Worm (Caenorhabditis elegans) whole organism, L4 larva: Measurements from ENCODE around the gene rpoa-49.

Source experiments
- D1046.2 ChIP-seq: fragments of 200-800 bp; sonication (Bioruptor generic); IDR thresholded peaks from 2 replicates; pipeline ENCODE4 v1.3.6; 2022; ENCODE audit warnings: missing genetic modification characterization, missing compliant biosample characterization
- F10B5.3 ChIP-seq: sonication (generic microtip); optimal IDR thresholded peaks from 2 replicates; lab custom pipeline; 2016; ENCODE audit warnings: mild to moderate bottlenecking, missing genetic modification characterization, missing compliant biosample characterization
- F49E8.2 ChIP-seq: sonication (generic microtip); optimal IDR thresholded peaks from 2 replicates; lab custom pipeline; 2016; ENCODE audit warnings: missing compliant biosample characterization, mild to moderate bottlenecking, missing genetic modification characterization, borderline replicate concordance
- R02D3.7 ChIP-seq: fragments of 150-350 bp; sonication (generic microtip); optimal IDR thresholded peaks from 3 replicates; lab custom pipeline; 2014; ENCODE audit warnings: missing biosample characterization, missing genetic modification characterization
- Y105C5A.15 ChIP-seq: fragments of 200-800 bp; sonication (Bioruptor generic); IDR thresholded peaks from 2 replicates; pipeline ENCODE4 v1.3.6; 2022; ENCODE audit warnings: missing genetic modification characterization, missing compliant biosample characterization
- aha-1 ChIP-seq: fragments of 150-350 bp; peaks from one replicate; lab custom pipeline; 2014; ENCODE audit warnings: missing biosample characterization, missing genetic modification characterization
- ceh-20 ChIP-seq: fragments of 200-800 bp; sonication (Bioruptor generic); IDR thresholded peaks from 2 replicates; pipeline ENCODE4 v1.3.6; 2022; ENCODE audit warnings: missing genetic modification reagents, missing genetic modification characterization, missing compliant biosample characterization
- ceh-28 ChIP-seq: fragments of 150-350 bp; optimal IDR thresholded peaks from 2 replicates; lab custom pipeline; 2014; ENCODE audit warnings: missing biosample characterization, missing genetic modification reagents, missing genetic modification characterization
- ceh-32 ChIP-seq: sonication (generic microtip); optimal IDR thresholded peaks from 2 replicates; lab custom pipeline; 2016; ENCODE audit warnings: mild to moderate bottlenecking, missing genetic modification characterization, missing compliant biosample characterization; ENCODE audit not compliant: poor library complexity
- ceh-82 ChIP-seq: sonication (generic microtip); optimal IDR thresholded peaks from 2 replicates; lab custom pipeline; 2017; ENCODE audit warnings: missing biosample characterization, missing genetic modification characterization
- ces-1 ChIP-seq: fragments of 150-350 bp; sonication (generic microtip); optimal IDR thresholded peaks from 4 replicates; lab custom pipeline; 2014; ENCODE audit warnings: missing biosample characterization, missing genetic modification reagents, missing genetic modification characterization
- cey-2 ChIP-seq: sonication (generic microtip); optimal IDR thresholded peaks from 3 replicates; lab custom pipeline; 2017; ENCODE audit warnings: missing genetic modification characterization, mild to moderate bottlenecking, missing compliant biosample characterization, antibody characterized with exemption, borderline replicate concordance; ENCODE audit not compliant: insufficient read depth
- daf-12 ChIP-seq: fragments of 150-350 bp; optimal IDR thresholded peaks from 2 replicates; lab custom pipeline; 2014; ENCODE audit warnings: missing biosample characterization, missing genetic modification reagents, missing genetic modification characterization
- daf-16 ChIP-seq, 3 experiments: sonication (generic microtip); optimal IDR thresholded peaks; 2 replicates each; lab custom pipeline; 2016 to 2017; ENCODE audit warnings: missing genetic modification characterization in 3 of 3, missing genetic modification reagents in 3 of 3, mild to moderate bottlenecking in 2 of 3, missing compliant biosample characterization in 2 of 3, missing biosample characterization in 1 of 3, moderate library complexity in 1 of 3
- dmd-6 ChIP-seq: fragments of 200-800 bp; sonication (Bioruptor generic); IDR thresholded peaks from 2 replicates; pipeline ENCODE4 v1.3.6; 2022; ENCODE audit warnings: missing genetic modification reagents, missing genetic modification characterization, missing compliant biosample characterization
- dpl-1 ChIP-seq: fragments of 150-350 bp; optimal IDR thresholded peaks from 2 replicates; lab custom pipeline; 2014; ENCODE audit warnings: missing biosample characterization, missing genetic modification reagents, missing genetic modification characterization
- dve-1 ChIP-seq: sonication (generic microtip); optimal IDR thresholded peaks from 2 replicates; lab custom pipeline; 2017; ENCODE audit warnings: antibody characterized with exemption, mild to moderate bottlenecking, missing genetic modification characterization, missing compliant biosample characterization; ENCODE audit not compliant: insufficient read depth
- egl-27 ChIP-seq: sonication (generic microtip); optimal IDR thresholded peaks from 3 replicates; lab custom pipeline; 2017; ENCODE audit warnings: missing biosample characterization, missing genetic modification reagents, missing genetic modification characterization
- hif-1 ChIP-seq, 2 experiments: sonication (generic microtip); optimal IDR thresholded peaks; 2 replicates each; lab custom pipeline; 2016 to 2017; ENCODE audit warnings: missing compliant biosample characterization in 2 of 2, missing genetic modification characterization in 2 of 2, missing genetic modification reagents in 2 of 2, missing genotype in 2 of 2, mild to moderate bottlenecking in 1 of 2
- hmg-1.1 ChIP-seq: fragments of 200-800 bp; sonication (Bioruptor generic); IDR thresholded peaks from 2 replicates; pipeline ENCODE4 v1.3.6; 2022; ENCODE audit warnings: missing genetic modification reagents, missing genetic modification characterization, missing compliant biosample characterization
- jun-1 ChIP-seq: fragments of 150-350 bp; optimal IDR thresholded peaks from 2 replicates; lab custom pipeline; 2014; ENCODE audit warnings: missing biosample characterization, missing genetic modification reagents, missing genetic modification characterization
- lin-13 ChIP-seq: fragments of 150-350 bp; optimal IDR thresholded peaks from 2 replicates; lab custom pipeline; 2014; ENCODE audit warnings: missing biosample characterization, missing genetic modification reagents, missing genetic modification characterization
- lin-38 ChIP-seq: fragments of 200-800 bp; sonication (Bioruptor generic); IDR thresholded peaks from 2 replicates; pipeline ENCODE4 v1.3.6; 2022; ENCODE audit warnings: missing genetic modification reagents, missing genetic modification characterization, missing compliant biosample characterization
- lin-39 ChIP-seq: fragments of 150-350 bp; optimal IDR thresholded peaks from 2 replicates; lab custom pipeline; 2014; ENCODE audit warnings: missing biosample characterization, missing genetic modification reagents, missing genetic modification characterization
- lir-3 ChIP-seq: sonication (generic microtip); optimal IDR thresholded peaks from 2 replicates; lab custom pipeline; 2016; ENCODE audit warnings: mild to moderate bottlenecking, missing genetic modification characterization, missing compliant biosample characterization
- lsy-2 ChIP-seq, 2 experiments: fragments of 150-350 bp in 1 of 2; sonication (generic microtip) in 1 of 2; optimal IDR thresholded peaks; 2 replicates each; lab custom pipeline; 2014 to 2017; ENCODE audit warnings: missing biosample characterization in 2 of 2, missing genetic modification characterization in 2 of 2
- mep-1 ChIP-seq: fragments of 150-350 bp; sonication (generic microtip); optimal IDR thresholded peaks from 3 replicates; lab custom pipeline; 2014; ENCODE audit warnings: missing biosample characterization, missing genetic modification characterization
- mes-2 ChIP-seq: sonication (generic microtip); optimal IDR thresholded peaks from 2 replicates; lab custom pipeline; 2016; ENCODE audit warnings: missing genotype, mild to moderate bottlenecking, missing genetic modification characterization, missing compliant biosample characterization; ENCODE audit not compliant: poor library complexity, severe bottlenecking
- mxl-3 ChIP-seq: fragments of 200-800 bp; sonication (Bioruptor generic); optimal IDR thresholded peaks from 2 replicates; lab custom pipeline; 2018; ENCODE audit warnings: mild to moderate bottlenecking, missing genetic modification characterization, missing compliant biosample characterization
- nhr-10 ChIP-seq: fragments of 150-350 bp; optimal IDR thresholded peaks from 2 replicates; lab custom pipeline; 2014; ENCODE audit warnings: missing biosample characterization, missing genetic modification characterization
- nhr-11 ChIP-seq: fragments of 150-350 bp; optimal IDR thresholded peaks from 2 replicates; lab custom pipeline; 2014; ENCODE audit warnings: missing biosample characterization, missing genetic modification characterization
- nhr-237 ChIP-seq: sonication (generic microtip); optimal IDR thresholded peaks from 2 replicates; lab custom pipeline; 2017; ENCODE audit warnings: missing biosample characterization, missing genetic modification characterization
- nhr-41 ChIP-seq: fragments of 200-800 bp; sonication (Bioruptor generic); IDR thresholded peaks from 2 replicates; pipeline ENCODE4 v1.3.6; 2022; ENCODE audit warnings: missing genetic modification reagents, missing genetic modification characterization, missing compliant biosample characterization
- nhr-42 ChIP-seq: fragments of 200-800 bp; sonication (Bioruptor generic); IDR thresholded peaks from 2 replicates; pipeline ENCODE4 v1.3.6; 2022; ENCODE audit warnings: missing genetic modification characterization, missing compliant biosample characterization
- nhr-76 ChIP-seq: fragments of 150-350 bp; optimal IDR thresholded peaks from 2 replicates; lab custom pipeline; 2014; ENCODE audit warnings: missing biosample characterization, missing genetic modification characterization
- set-16 ChIP-seq: fragments of 200-800 bp; sonication (Bioruptor generic); IDR thresholded peaks from 2 replicates; pipeline ENCODE4 v1.3.6; 2022; ENCODE audit warnings: missing genetic modification reagents, missing genetic modification characterization, missing compliant biosample characterization
- snpc-1.2 ChIP-seq: fragments of 200-800 bp; sonication (Bioruptor generic); IDR thresholded peaks from 2 replicates; pipeline ENCODE4 v1.3.6; 2022; ENCODE audit warnings: missing genetic modification reagents, missing genetic modification characterization, missing compliant biosample characterization
- unc-39 ChIP-seq: sonication (generic microtip); optimal IDR thresholded peaks from 2 replicates; lab custom pipeline; 2017; ENCODE audit warnings: missing biosample characterization, missing genetic modification characterization
- unc-62 ChIP-seq, 3 experiments: fragments of 150-350 bp in 1 of 3; sonication (generic microtip); optimal IDR thresholded peaks in 2 of 3; peaks in 1 of 3; 1 replicate in 1 of 3; 2 replicates in 2 of 3; lab custom pipeline; 2014 to 2017; ENCODE audit warnings: missing biosample characterization in 3 of 3, missing genetic modification characterization in 3 of 3, missing genetic modification reagents in 3 of 3, missing genotype in 1 of 3
- vab-7 ChIP-seq: fragments of 200-800 bp; sonication (Bioruptor generic); IDR thresholded peaks from 2 replicates; pipeline ENCODE4 v1.3.6; 2022; ENCODE audit warnings: missing genetic modification reagents, missing genetic modification characterization, missing compliant biosample characterization
- zfp-2 ChIP-seq: sonication (generic microtip); optimal IDR thresholded peaks from 2 replicates; lab custom pipeline; 2016; ENCODE audit warnings: mild to moderate bottlenecking, missing genetic modification characterization, missing compliant biosample characterization

The rpoa-49 gene

DNA sequence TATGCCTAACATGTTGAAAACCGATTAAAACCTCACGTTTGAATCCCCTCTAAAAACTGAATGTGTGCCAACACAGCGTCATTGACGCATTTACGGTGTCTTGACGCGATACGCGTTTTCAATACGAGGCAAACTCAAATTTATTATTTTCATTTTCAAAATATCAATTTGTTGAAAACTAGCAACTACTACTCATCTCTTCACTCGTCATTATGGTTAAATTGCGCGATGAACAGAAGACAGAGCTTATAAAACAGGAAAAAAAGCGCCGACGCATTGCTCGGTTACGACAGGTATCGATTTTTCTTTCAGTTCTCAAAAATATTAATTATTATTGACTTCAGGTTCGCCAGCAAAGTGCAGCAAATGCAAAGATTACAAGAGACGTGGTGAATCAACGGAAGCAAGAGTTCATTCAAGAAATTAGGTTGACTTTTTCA is 20.3 kb upstream of the rpoa-49 start, which contains the start of gene enee-1 (continued):
- peak; percentile 3 for TF ChIP-seq ceh-28 (tag; lab: Kevin White, UChicago)
- no peak for TF ChIP-seq daf-16 (GFP tag; optimal IDR thresholded peaks at IDR 0.05; lab: Kevin White, UChicago)
- peak; percentile 36 for TF ChIP-seq daf-16 (tag; optimal IDR thresholded peaks at IDR 0.05; lab: Kevin White, UChicago)
- no peak for TF ChIP-seq lin-39 (tag; lab: Kevin White, UChicago)
- no peak for TF ChIP-seq vab-7 (GFP tag; lab: Robert Waterston, UW)
- no peak for TF ChIP-seq snpc-1.2 (GFP tag; lab: Robert Waterston, UW)
- TF ChIP-seq mep-1 (tag; lab: Kevin White, UChicago): peak; percentile 87
- TF ChIP-seq hmg-1.1 (GFP tag; lab: Robert Waterston, UW): peak; percentile 75
- peak; percentile 74 for TF ChIP-seq jun-1 (tag; lab: Kevin White, UChicago)
- TF ChIP-seq set-16 (GFP tag; lab: Robert Waterston, UW): no peak
- peak; percentile 83 for TF ChIP-seq lin-38 (GFP tag; lab: Robert Waterston, UW)
- no peak for TF ChIP-seq cey-2 (tag; lab: Kevin White, UChicago)
- peak; percentile 23 for TF ChIP-seq ceh-32 (tag; lab: Kevin White, UChicago)
- no peak for TF ChIP-seq nhr-237 (tag; lab: Kevin White, UChicago)
- peak; percentile 64 for TF ChIP-seq dmd-6 (GFP tag; lab: Robert Waterston, UW)
- TF ChIP-seq daf-12 (tag; lab: Kevin White, UChicago): no peak

DNA sequence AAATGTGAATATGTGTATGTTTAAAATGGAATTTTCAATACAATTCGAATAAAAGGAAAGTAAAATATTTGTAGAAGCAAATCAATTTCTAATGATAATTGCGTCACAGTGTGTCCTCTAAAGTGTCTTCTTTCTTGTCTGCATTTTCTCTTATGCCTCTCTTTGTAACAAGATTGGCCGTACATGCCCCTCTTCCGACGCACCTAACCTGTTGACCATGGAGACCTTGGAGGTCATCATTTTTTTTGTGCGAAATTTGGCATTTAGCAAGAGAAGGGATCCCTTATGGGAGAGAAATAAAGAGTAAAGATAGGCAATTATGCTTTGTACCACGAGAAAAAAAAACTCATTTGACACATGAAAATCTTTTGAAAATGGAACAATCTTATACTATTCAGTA is 16.6 kb upstream of the rpoa-49 start, which contains the start of gene F23F1.4:
Gene F23F1.4 (minus strand): TSS at position 141 of the 400 bp plus-strand sequence.
- no peak for TF ChIP-seq hif-1 (tag; optimal IDR thresholded peaks at IDR 0.05; lab: Kevin White, UChicago)
- TF ChIP-seq ces-1 (GFP tag; lab: Kevin White, UChicago): no peak
- no peak for TF ChIP-seq nhr-42
- no peak for TF ChIP-seq R02D3.7 (tag; lab: Kevin White, UChicago)
- no peak for TF ChIP-seq ceh-82 (tag; lab: Kevin White, UChicago)
- TF ChIP-seq nhr-10 (tag; lab: Kevin White, UChicago): no peak
- no peak for TF ChIP-seq F10B5.3 (tag; lab: Kevin White, UChicago)
- TF ChIP-seq Y105C5A.15 (GFP tag; lab: Robert Waterston, UW): no peak
- no peak for TF ChIP-seq F49E8.2 (tag; lab: Kevin White, UChicago)
- TF ChIP-seq nhr-76 (tag; lab: Kevin White, UChicago): no peak
- no peak for TF ChIP-seq nhr-41 (GFP tag; lab: Robert Waterston, UW)
- TF ChIP-seq mes-2 (tag; lab: Kevin White, UChicago): no peak
- TF ChIP-seq zfp-2 (tag; lab: Kevin White, UChicago): no peak
- TF ChIP-seq unc-39 (tag; lab: Kevin White, UChicago): no peak
- TF ChIP-seq lsy-2 (tag; optimal IDR thresholded peaks at IDR 0.05; lab: Kevin White, UChicago): no peak
- TF ChIP-seq D1046.2 (GFP tag; lab: Robert Waterston, UW): no peak

ce11 chrII:29578-29977 is 15.3 kb upstream of the rpoa-49 start:
- TF ChIP-seq dve-1 (tag; lab: Kevin White, UChicago): no peak
- peak in 1 of 2 experiments; percentile 11 for TF ChIP-seq unc-62 (GFP tag; optimal IDR thresholded peaks at IDR 0.05 in 1 of 2; lab: Kevin White, UChicago)
- no peak for TF ChIP-seq unc-62 (tag; optimal IDR thresholded peaks at IDR 0.05; lab: Kevin White, UChicago)
- no peak for TF ChIP-seq ceh-20 (GFP tag; lab: Robert Waterston, UW)
- TF ChIP-seq lir-3: no peak
- no peak for TF ChIP-seq dpl-1 (GFP tag; lab: Kevin White, UChicago)
- TF ChIP-seq lin-13 (GFP tag; lab: Kevin White, UChicago): no peak
- TF ChIP-seq egl-27 (tag; lab: Kevin White, UChicago): no peak
- no peak for TF ChIP-seq nhr-11 (tag; lab: Kevin White, UChicago)
- TF ChIP-seq aha-1 (tag; lab: Kevin White, UChicago): peak; percentile 75
- no peak for TF ChIP-seq mxl-3 (GFP tag; lab: Kevin White, UChicago)
